Fruit fly (Drosophila melanogaster): Measurements from ENCODE around the gene CG13679.

DNA sequence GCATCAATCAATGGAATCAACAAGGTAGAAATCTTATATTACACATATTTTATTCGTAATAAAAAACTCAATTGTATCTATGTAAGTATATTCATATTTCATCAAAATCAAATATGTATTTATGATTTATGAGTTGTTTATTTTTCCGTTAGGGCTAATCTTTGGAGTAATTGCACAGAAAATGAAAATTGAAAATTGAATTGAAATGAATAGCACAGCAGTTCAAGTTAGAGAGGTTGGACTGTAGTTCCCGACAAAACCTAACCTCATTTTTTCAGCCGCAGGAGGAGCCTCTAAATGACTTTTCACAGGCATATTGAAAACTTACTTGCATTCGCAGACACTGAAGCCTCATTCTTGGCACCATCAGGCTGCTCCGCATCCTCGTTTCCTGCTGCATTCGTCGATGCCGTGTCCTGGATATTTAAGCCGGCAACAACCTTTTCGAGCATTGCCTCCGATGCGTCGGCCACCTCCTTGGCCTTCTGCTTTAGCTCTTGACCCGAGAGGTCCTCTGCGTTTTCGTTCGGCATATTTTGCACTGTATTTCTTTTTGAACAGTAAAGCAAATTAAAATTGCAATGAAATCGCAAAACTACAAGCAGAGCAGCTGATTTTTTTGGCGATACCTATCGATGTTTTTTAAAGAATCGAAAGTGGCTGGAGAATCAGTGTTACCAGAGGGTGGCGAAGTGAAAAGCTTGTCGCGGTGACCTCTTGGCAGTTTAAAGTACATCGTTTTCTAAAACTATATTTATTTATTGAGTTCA, 24.6 kb upstream of the CG13679 start, which contains the start of gene Nmt:
- TF ChIP-seq CG34367 (tag; optimal IDR thresholded peaks at IDR 0.05): no peak
- TF ChIP-seq CG32121 (GFP tag; IDR thresholded peaks at IDR 0.05): no peak

Data from whole organism, pupa.